Worm (Caenorhabditis elegans) whole organism, young adult: ENCODE data around the gene srh-237.

Experiments used
- Y95B8A.8 ChIP-seq: fragments of 200-800 bp; sonication (Bioruptor generic); IDR thresholded peaks from 2 replicates; pipeline ENCODE4 v1.3.6; 2022; ENCODE audit warnings: missing genetic modification reagents, missing genetic modification characterization, missing compliant biosample characterization
- ZK185.1 ChIP-seq: sonication (generic microtip); optimal IDR thresholded peaks from 2 replicates; lab custom pipeline; 2016; ENCODE audit warnings: mild to moderate bottlenecking, missing genetic modification characterization, missing compliant biosample characterization; ENCODE audit not compliant: poor library complexity, severe bottlenecking
- ama-1 ChIP-seq, 3 experiments: fragments of 150-350 bp in 1 of 3; sonication (generic microtip) in 2 of 3; optimal IDR thresholded peaks; 2 replicates each; lab custom pipeline; 2014 to 2018; ENCODE audit warnings: missing biosample characterization in 2 of 3, missing genetic modification characterization in 2 of 3, missing genetic modification reagents in 2 of 3
- ceh-58 ChIP-seq: fragments of 200-800 bp; sonication (Bioruptor generic); IDR thresholded peaks from 2 replicates; pipeline ENCODE4 v1.3.6; 2022; ENCODE audit warnings: missing genetic modification characterization, missing compliant biosample characterization
- ceh-91 ChIP-seq: fragments of 200-800 bp; sonication (Bioruptor generic); IDR thresholded peaks from 2 replicates; pipeline ENCODE4 v1.3.6; 2022; ENCODE audit warnings: missing genetic modification reagents, missing genetic modification characterization, missing compliant biosample characterization
- lir-1 ChIP-seq: fragments of 200-800 bp; sonication (Bioruptor generic); conservative IDR thresholded peaks from 2 replicates; pipeline ENCODE4 v1.3.6; 2022; ENCODE audit warnings: missing genetic modification reagents, missing genetic modification characterization, missing compliant biosample characterization
- lsl-1 ChIP-seq: fragments of 200-800 bp; sonication (Bioruptor generic); optimal IDR thresholded peaks from 2 replicates; lab custom pipeline; 2018; ENCODE audit warnings: mild to moderate bottlenecking, missing genetic modification characterization, moderate library complexity, missing compliant biosample characterization
- ztf-22 ChIP-seq: fragments of 200-800 bp; sonication (Bioruptor generic); optimal IDR thresholded peaks from 2 replicates; lab custom pipeline; 2018; ENCODE audit warnings: mild to moderate bottlenecking, missing genetic modification characterization, moderate library complexity, missing compliant biosample characterization

DNA sequence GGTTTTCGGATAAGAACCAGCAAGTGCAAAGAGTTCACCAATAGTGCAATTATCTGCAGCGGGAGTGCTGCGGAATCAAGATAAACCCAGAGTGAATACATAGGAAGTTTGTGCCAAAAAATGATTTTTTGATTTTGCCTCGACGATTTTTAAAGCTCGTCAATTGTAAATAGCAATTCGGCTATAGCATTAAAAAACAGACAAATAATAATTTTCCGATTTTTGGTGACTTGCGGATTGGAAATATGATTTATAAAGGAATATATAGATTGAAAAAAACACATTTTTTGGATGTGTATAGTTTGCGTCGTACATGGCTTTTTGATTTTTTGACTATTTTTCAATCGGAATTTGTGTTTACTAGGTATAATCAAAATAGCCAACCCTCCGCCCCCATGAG is 10.4 kb upstream of the srh-237 start, which contains the start of gene srw-20:
- TF ChIP-seq ztf-22 (GFP tag; lab: Kevin White, UChicago) = no peak
- no peak for TF ChIP-seq ceh-58
- TF ChIP-seq lir-1 (GFP tag; lab: Robert Waterston, UW) = no peak
- no peak for TF ChIP-seq ama-1 (optimal IDR thresholded peaks at IDR 0.05; lab: Kevin White, UChicago)
- TF ChIP-seq ama-1 (GFP tag; optimal IDR thresholded peaks at IDR 0.05; lab: Kevin White, UChicago) = no peak
- TF ChIP-seq ceh-91 (GFP tag; lab: Robert Waterston, UW) = no peak
- TF ChIP-seq Y95B8A.8 (GFP tag; lab: Robert Waterston, UW) = no peak
- TF ChIP-seq lsl-1 (GFP tag; lab: Kevin White, UChicago) = no peak
- TF ChIP-seq ZK185.1 (tag; lab: Kevin White, UChicago) = no peak
